Worm (Caenorhabditis elegans) whole organism, young adult: Measurements from ENCODE around the gene nhx-9.

ENCODE experiments used
- ceh-27 ChIP-seq: fragments of 200-800 bp; sonication (Bioruptor generic); optimal IDR thresholded peaks from 2 replicates; lab custom pipeline; 2018; ENCODE audit warnings: mild to moderate bottlenecking, missing genetic modification characterization, moderate library complexity, missing compliant biosample characterization
- unc-62 ChIP-seq: fragments of 150-350 bp; optimal IDR thresholded peaks from 2 replicates; lab custom pipeline; 2014; ENCODE audit warnings: missing biosample characterization, missing genetic modification reagents, missing genetic modification characterization

DNA sequence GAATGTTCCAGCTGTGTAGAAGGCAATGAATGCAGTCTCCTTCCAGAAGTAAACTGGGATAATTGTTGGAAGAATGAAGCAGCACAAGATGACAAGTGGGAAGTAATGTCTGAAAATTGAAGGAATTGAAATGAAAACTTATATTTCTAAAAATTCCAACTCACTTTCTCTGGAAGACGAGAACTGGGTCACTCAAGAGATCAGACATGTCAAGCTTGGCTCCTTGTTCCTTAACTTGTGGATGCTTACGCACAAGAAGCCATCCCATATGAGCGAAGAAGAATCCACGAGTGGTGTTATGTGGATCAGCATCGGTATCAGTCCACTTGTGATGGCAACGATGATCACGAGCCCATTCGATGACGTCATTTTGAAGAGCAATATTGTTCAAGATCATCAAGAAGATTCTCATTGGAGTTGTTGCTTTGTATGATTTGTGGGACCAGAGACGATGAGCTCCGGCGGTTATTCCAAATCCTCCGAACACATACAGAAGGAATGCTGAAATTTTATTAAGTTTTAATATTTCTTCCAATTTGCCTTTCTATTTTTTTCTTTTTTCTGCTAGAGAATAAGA, 16.3 kb upstream of the nhx-9 start:
- TF ChIP-seq unc-62 (no peak), ceh-27 (GFP tag; lab: Kevin White, UChicago) (no peak)
